Worm (Caenorhabditis elegans) whole organism, early embryonic: ENCODE data around the gene C49F8.1.

ENCODE experiments used
- B0310.2 ChIP-seq: sonication (generic microtip); optimal IDR thresholded peaks from 2 replicates; lab custom pipeline; 2016; ENCODE audit warnings: mild to moderate bottlenecking, missing genetic modification characterization, missing compliant biosample characterization
- F13C5.2 ChIP-seq: sonication (generic microtip); optimal IDR thresholded peaks from 2 replicates; lab custom pipeline; 2017; ENCODE audit warnings: mild to moderate bottlenecking, missing genetic modification characterization, inconsistent platforms, missing compliant biosample characterization
- aly-1 ChIP-seq: sonication (generic microtip); optimal IDR thresholded peaks from 2 replicates; lab custom pipeline; 2016; ENCODE audit warnings: missing genetic modification characterization, missing compliant biosample characterization
- ama-1 ChIP-seq: fragments of 150-350 bp; optimal IDR thresholded peaks from 2 replicates; lab custom pipeline; 2014
- ceh-13 ChIP-seq: fragments of 200-800 bp; sonication (Bioruptor generic); optimal IDR thresholded peaks from 2 replicates; lab custom pipeline; 2018; ENCODE audit warnings: mild to moderate bottlenecking, missing genetic modification characterization, missing compliant biosample characterization
- ceh-36 ChIP-seq: sonication (generic microtip); optimal IDR thresholded peaks from 2 replicates; lab custom pipeline; 2016; ENCODE audit warnings: missing genetic modification characterization, inconsistent platforms, missing compliant biosample characterization
- ets-7 ChIP-seq: sonication (generic microtip); optimal IDR thresholded peaks from 2 replicates; lab custom pipeline; 2016; ENCODE audit warnings: missing genotype, missing genetic modification characterization, missing compliant biosample characterization
- flt-1 ChIP-seq: fragments of 200-800 bp; sonication (Bioruptor generic); IDR thresholded peaks from 2 replicates; pipeline ENCODE4 v1.3.6; 2022; ENCODE audit warnings: missing genetic modification characterization, missing compliant biosample characterization
- hmbx-1 ChIP-seq: sonication (generic microtip); optimal IDR thresholded peaks from 2 replicates; lab custom pipeline; 2016; ENCODE audit warnings: mild to moderate bottlenecking, missing genetic modification characterization, missing compliant biosample characterization
- hmg-4 ChIP-seq: fragments of 200-800 bp; sonication (Bioruptor generic); optimal IDR thresholded peaks from 2 replicates; lab custom pipeline; 2018; ENCODE audit warnings: mild to moderate bottlenecking, missing genetic modification characterization, missing compliant biosample characterization
- hnd-1 ChIP-seq: sonication (generic microtip); optimal IDR thresholded peaks from 2 replicates; lab custom pipeline; 2016; ENCODE audit warnings: missing genetic modification characterization, missing compliant biosample characterization
- pes-1 ChIP-seq: fragments of 200-800 bp; sonication (Bioruptor generic); IDR thresholded peaks from 2 replicates; pipeline ENCODE4 v1.3.6; 2022; ENCODE audit warnings: missing genetic modification reagents, missing genetic modification characterization, missing compliant biosample characterization
- scrt-1 ChIP-seq: fragments of 200-800 bp; sonication (Bioruptor generic); IDR thresholded peaks from 2 replicates; pipeline ENCODE4 v1.3.6; 2022; ENCODE audit warnings: missing genetic modification characterization, missing compliant biosample characterization
- sea-1 ChIP-seq: fragments of 200-800 bp; sonication (Bioruptor generic); conservative IDR thresholded peaks from 2 replicates; pipeline ENCODE4 v1.3.6; 2022; ENCODE audit warnings: missing genetic modification characterization, missing compliant biosample characterization
- tbx-11 ChIP-seq: fragments of 200-800 bp; sonication (Bioruptor generic); IDR thresholded peaks from 2 replicates; pipeline ENCODE4 v1.3.6; 2022; ENCODE audit warnings: missing genetic modification characterization, missing compliant biosample characterization
- tbx-37 ChIP-seq: fragments of 200-800 bp; sonication (Bioruptor generic); conservative IDR thresholded peaks from 2 replicates; pipeline ENCODE4 v1.3.6; 2022; ENCODE audit warnings: missing genetic modification reagents, missing genetic modification characterization, missing compliant biosample characterization
- tra-4 ChIP-seq: sonication (generic microtip); optimal IDR thresholded peaks from 2 replicates; lab custom pipeline; 2017; ENCODE audit warnings: missing genetic modification characterization, missing compliant biosample characterization

Gene C49F8.1

ce11 chrX:13349230-13350122 is 15.3 kb downstream of the C49F8.1 start:
- no peak for TF ChIP-seq aly-1 (tag; lab: Kevin White, UChicago)
- no peak for TF ChIP-seq B0310.2 (tag; lab: Kevin White, UChicago)
- TF ChIP-seq ceh-36 (tag; lab: Kevin White, UChicago): no peak
- no peak for TF ChIP-seq ama-1 (lab: Kevin White, UChicago)
- TF ChIP-seq tbx-11 (GFP tag; lab: Robert Waterston, UW): no peak
- TF ChIP-seq ceh-13 (GFP tag; lab: Kevin White, UChicago): no peak
- no peak for TF ChIP-seq hmg-4 (GFP tag; lab: Kevin White, UChicago)
- no peak for TF ChIP-seq tbx-37
- TF ChIP-seq hmbx-1 (tag; lab: Kevin White, UChicago): no peak
- TF ChIP-seq hnd-1: no peak
- TF ChIP-seq flt-1 (GFP tag; lab: Robert Waterston, UW): no peak
- no peak for TF ChIP-seq F13C5.2 (tag; lab: Kevin White, UChicago)
- TF ChIP-seq sea-1: no peak
- no peak for TF ChIP-seq ets-7 (tag; lab: Kevin White, UChicago)
- TF ChIP-seq pes-1 (GFP tag; lab: Robert Waterston, UW): no peak

- TF ChIP-seq ceh-36 (tag; lab: Kevin White, UChicago) (no peak), tbx-37 (no peak), ets-7 (tag; lab: Kevin White, UChicago) (no peak), B0310.2 (tag; lab: Kevin White, UChicago) (no peak), hmbx-1 (tag; lab: Kevin White, UChicago) (no peak), flt-1 (GFP tag; lab: Robert Waterston, UW) (no peak), hmg-4 (GFP tag; lab: Kevin White, UChicago) (no peak), sea-1 (no peak), pes-1 (GFP tag; lab: Robert Waterston, UW) (no peak), tbx-11 (GFP tag; lab: Robert Waterston, UW) (no peak), ceh-13 (GFP tag; lab: Kevin White, UChicago) (no peak), F13C5.2 (tag; lab: Kevin White, UChicago) (no peak), hnd-1 (no peak), scrt-1 (GFP tag; lab: Robert Waterston, UW) (no peak), ama-1 (lab: Kevin White, UChicago) (no peak), aly-1 (tag; lab: Kevin White, UChicago) (no peak)
Observed at ce11 chrX:13348417-13348816, 16.4 kb downstream of the C49F8.1 start.

- TF ChIP-seq hnd-1 (no peak), ceh-13 (GFP tag; lab: Kevin White, UChicago) (no peak), B0310.2 (tag; lab: Kevin White, UChicago) (no peak), tbx-37 (no peak), aly-1 (tag; lab: Kevin White, UChicago) (no peak), hmbx-1 (tag; lab: Kevin White, UChicago) (no peak), ceh-36 (tag; lab: Kevin White, UChicago) (no peak), tbx-11 (GFP tag; lab: Robert Waterston, UW) (no peak), scrt-1 (GFP tag; lab: Robert Waterston, UW) (no peak), F13C5.2 (tag; lab: Kevin White, UChicago) (no peak), flt-1 (GFP tag; lab: Robert Waterston, UW) (no peak), ets-7 (tag; lab: Kevin White, UChicago) (no peak), tra-4 (tag; lab: Kevin White, UChicago) (no peak)
Observed at ce11 chrX:13347251-13347650, 17.5 kb downstream of the C49F8.1 start.

ce11 chrX:13341853-13342252 is 22.9 kb downstream of the C49F8.1 start:
- no peak for TF ChIP-seq tbx-37
- TF ChIP-seq hmbx-1 (tag; lab: Kevin White, UChicago): no peak
- no peak for TF ChIP-seq sea-1

- TF ChIP-seq ets-7 (tag; lab: Kevin White, UChicago) (no peak), ceh-13 (GFP tag; lab: Kevin White, UChicago) (no peak), tbx-37 (no peak), hmbx-1 (tag; lab: Kevin White, UChicago) (no peak), aly-1 (tag; lab: Kevin White, UChicago) (no peak), sea-1 (no peak), flt-1 (GFP tag; lab: Robert Waterston, UW) (no peak), ceh-36 (tag; lab: Kevin White, UChicago) (no peak), scrt-1 (GFP tag; lab: Robert Waterston, UW) (no peak), tra-4 (tag; lab: Kevin White, UChicago) (no peak), ama-1 (lab: Kevin White, UChicago) (no peak), F13C5.2 (tag; lab: Kevin White, UChicago) (no peak), hnd-1 (no peak), pes-1 (GFP tag; lab: Robert Waterston, UW) (no peak), B0310.2 (tag; lab: Kevin White, UChicago) (no peak), tbx-11 (GFP tag; lab: Robert Waterston, UW) (no peak)
Observed at ce11 chrX:13340970-13341369, 23.8 kb downstream of the C49F8.1 start.

- TF ChIP-seq flt-1 (GFP tag; lab: Robert Waterston, UW) (no peak), pes-1 (GFP tag; lab: Robert Waterston, UW) (no peak), tbx-37 (no peak), hnd-1 (no peak), B0310.2 (tag; lab: Kevin White, UChicago) (no peak)
Observed at ce11 chrX:13339029-13339626, 25.7 kb downstream of the C49F8.1 start.

ce11 chrX:13337728-13338127 is 27.1 kb downstream of the C49F8.1 start, which contains the start of gene ptr-24:
Gene ptr-24, plus strand, starts transcription at chrX:13338028.
- TF ChIP-seq ceh-36 (tag; lab: Kevin White, UChicago) (no peak), aly-1 (tag; lab: Kevin White, UChicago) (no peak), tbx-11 (GFP tag; lab: Robert Waterston, UW) (no peak), F13C5.2 (tag; lab: Kevin White, UChicago) (no peak), tbx-37 (no peak), hmbx-1 (tag; lab: Kevin White, UChicago) (no peak), ceh-13 (GFP tag; lab: Kevin White, UChicago) (no peak), hnd-1 (no peak), ets-7 (tag; lab: Kevin White, UChicago) (no peak), tra-4 (tag; lab: Kevin White, UChicago) (no peak), pes-1 (GFP tag; lab: Robert Waterston, UW) (no peak), B0310.2 (tag; lab: Kevin White, UChicago) (no peak), sea-1 (no peak), flt-1 (GFP tag; lab: Robert Waterston, UW) (no peak), ama-1 (lab: Kevin White, UChicago) (no peak), scrt-1 (GFP tag; lab: Robert Waterston, UW) (no peak), hmg-4 (GFP tag; lab: Kevin White, UChicago) (no peak)
